Fruit fly (Drosophila melanogaster) whole organism, adult: ENCODE measurements around the gene CG18809.

Experiments used
- CG11617 ChIP-seq: fragments of 200-800 bp; sonication (Bioruptor generic); optimal IDR thresholded peaks from 2 replicates; lab custom pipeline; 2017; ENCODE audit warnings: mild to moderate bottlenecking, missing biosample characterization, missing genetic modification reagents, missing genetic modification characterization
- CG7101 ChIP-seq: fragments of 200-800 bp; sonication (Bioruptor generic); optimal IDR thresholded peaks from 2 replicates; lab custom pipeline; 2018; ENCODE audit warnings: missing biosample characterization, mild to moderate bottlenecking, missing genetic modification characterization, moderate library complexity
- Clk ChIP-seq: fragments of 200-800 bp; sonication (Bioruptor generic); optimal IDR thresholded peaks from 2 replicates; lab custom pipeline; 2017; ENCODE audit warnings: missing biosample characterization, missing genetic modification characterization
- Crg-1 ChIP-seq: fragments of 200-800 bp; sonication (Bioruptor generic); optimal IDR thresholded peaks from 2 replicates; lab custom pipeline; 2016; ENCODE audit warnings: missing biosample characterization, missing genetic modification characterization
- cic ChIP-seq: fragments of 200-800 bp; sonication (Bioruptor generic); optimal IDR thresholded peaks from 2 replicates; lab custom pipeline; 2017; ENCODE audit warnings: missing biosample characterization, mild to moderate bottlenecking, missing genetic modification characterization, moderate library complexity
- cnc ChIP-seq, 2 experiments: fragments of >200 bp; optimal IDR thresholded peaks; 2 replicates each; lab custom pipeline; 2017

- TF ChIP-seq cnc (optimal IDR thresholded peaks at IDR 0.05; lab: Kevin White, UChicago) (no peak), CG11617 (GFP tag; lab: Kevin White, UChicago) (no peak), cic (GFP tag; lab: Kevin White, UChicago) (no peak), CG7101 (tag; lab: Kevin White, UChicago) (no peak), Crg-1 (GFP tag; lab: Kevin White, UChicago) (no peak), Clk (GFP tag; lab: Kevin White, UChicago) (no peak)
Observed at dm6 chrX:19711936-19712335, 32.2 kb downstream of the CG18809 start.
